Fruit fly (Drosophila melanogaster) whole organism, embryonic: Measurements from ENCODE around the gene RfC4.

Experiments used
- CG11456 ChIP-seq: fragments of 200-800 bp; sonication (Bioruptor generic); IDR thresholded peaks from 3 replicates; pipeline ENCODE4 v1.3.6; 2022; ENCODE audit warnings: missing biosample characterization, missing genetic modification characterization
- CG12219 ChIP-seq: fragments of 200-800 bp; sonication (Bioruptor generic); optimal IDR thresholded peaks from 3 replicates; lab custom pipeline; 2018; ENCODE audit warnings: missing biosample characterization, mild to moderate bottlenecking, missing genetic modification characterization
- CG14441 ChIP-seq: fragments of 200-800 bp; sonication (Bioruptor generic); IDR thresholded peaks from 2 replicates; pipeline ENCODE4 v1.3.6; 2022; ENCODE audit warnings: missing biosample characterization, missing genetic modification characterization
- CG14860 ChIP-seq: fragments of 200-800 bp; sonication (Bioruptor generic); IDR thresholded peaks from 3 replicates; pipeline ENCODE4 v1.3.6; 2022; ENCODE audit warnings: missing biosample characterization, missing genetic modification characterization; ENCODE audit not compliant: partially characterized antibody
- CG15073 ChIP-seq: fragments of 200-800 bp; sonication (Bioruptor generic); optimal IDR thresholded peaks from 2 replicates; lab custom pipeline; 2016; ENCODE audit warnings: missing biosample characterization, missing genetic modification characterization
- CG16813 ChIP-seq: fragments of 200-800 bp; sonication (Bioruptor generic); IDR thresholded peaks from 3 replicates; pipeline ENCODE4 v1.3.6; 2022; ENCODE audit warnings: missing biosample characterization, missing genetic modification characterization; ENCODE audit not compliant: partially characterized antibody
- CG17361 ChIP-seq: fragments of 200-800 bp; sonication (Bioruptor generic); IDR thresholded peaks from 3 replicates; pipeline ENCODE4 v1.3.6; 2022; ENCODE audit warnings: missing biosample characterization, missing genetic modification characterization
- CG17802 ChIP-seq: fragments of 200-800 bp; sonication (Bioruptor generic); optimal IDR thresholded peaks from 2 replicates; lab custom pipeline; 2018; ENCODE audit warnings: missing biosample characterization, mild to moderate bottlenecking, missing genetic modification characterization, moderate library complexity
- CG32767 ChIP-seq: fragments of 200-800 bp; sonication (Bioruptor generic); IDR thresholded peaks from 2 replicates; pipeline ENCODE4 v1.3.6; 2022; ENCODE audit warnings: missing biosample characterization, missing genetic modification characterization
- CG3407 ChIP-seq: fragments of 200-800 bp; sonication (Bioruptor generic); optimal IDR thresholded peaks from 2 replicates; lab custom pipeline; 2018; ENCODE audit warnings: missing biosample characterization, mild to moderate bottlenecking, missing genetic modification characterization
- CG4707 ChIP-seq: fragments of 200-800 bp; sonication (Bioruptor generic); optimal IDR thresholded peaks from 2 replicates; lab custom pipeline; 2018; ENCODE audit warnings: missing biosample characterization, mild to moderate bottlenecking, missing genetic modification characterization, moderate library complexity
- CG5245 ChIP-seq: fragments of 200-800 bp; sonication (Bioruptor generic); optimal IDR thresholded peaks from 3 replicates; lab custom pipeline; 2016; ENCODE audit warnings: missing biosample characterization, missing genetic modification characterization
- CG6689 ChIP-seq: fragments of 200-800 bp; sonication (Bioruptor generic); IDR thresholded peaks from 2 replicates; pipeline ENCODE4 v1.3.6; 2022; ENCODE audit warnings: missing biosample characterization, missing genetic modification characterization
- CG6791 ChIP-seq: fragments of 200-800 bp; sonication (Bioruptor generic); IDR thresholded peaks from 3 replicates; pipeline ENCODE4 v1.3.6; 2022; ENCODE audit warnings: missing biosample characterization, missing genetic modification characterization; ENCODE audit not compliant: partially characterized antibody
- CG8924 ChIP-seq: fragments of 200-800 bp; optimal IDR thresholded peaks from 3 replicates; lab custom pipeline; 2019; ENCODE audit warnings: missing biosample characterization, mild to moderate bottlenecking, missing genetic modification characterization, moderate library complexity
- CG9727 ChIP-seq: fragments of 200-800 bp; sonication (Bioruptor generic); optimal IDR thresholded peaks from 3 replicates; lab custom pipeline; 2017; ENCODE audit warnings: missing biosample characterization, mild to moderate bottlenecking, missing genetic modification characterization
- CG9797 ChIP-seq: fragments of 200-800 bp; sonication (Bioruptor generic); optimal IDR thresholded peaks from 3 replicates; lab custom pipeline; 2018; ENCODE audit warnings: missing biosample characterization, mild to moderate bottlenecking, missing genetic modification characterization
- CG9932 ChIP-seq: fragments of 200-800 bp; sonication (Bioruptor generic); IDR thresholded peaks from 2 replicates; pipeline ENCODE4 v1.3.6; 2022; ENCODE audit warnings: missing biosample characterization, missing genetic modification characterization
- D ChIP-seq, 2 experiments: fragments of 200-800 bp in 1 of 2; fragments of >200 bp in 1 of 2; sonication (Bioruptor generic) in 1 of 2; optimal IDR thresholded peaks; 2 replicates in 1 of 2; 3 replicates in 1 of 2; lab custom pipeline; 2017; ENCODE audit warnings: mild to moderate bottlenecking in 1 of 2, missing biosample characterization in 1 of 2, missing genetic modification characterization in 1 of 2, missing genetic modification reagents in 1 of 2
- D19A ChIP-seq: fragments of 200-800 bp; optimal IDR thresholded peaks from 3 replicates; lab custom pipeline; 2019; ENCODE audit warnings: missing biosample characterization, mild to moderate bottlenecking, missing genetic modification characterization, moderate library complexity
- Dll ChIP-seq: fragments of 200-800 bp; sonication (Bioruptor generic); IDR thresholded peaks from 4 replicates; pipeline ENCODE4 v1.3.6; 2022; ENCODE audit warnings: missing biosample characterization, missing genetic modification characterization; ENCODE audit not compliant: partially characterized antibody
- Ets97D ChIP-seq: fragments of 200-800 bp; sonication (Bioruptor generic); optimal IDR thresholded peaks from 3 replicates; lab custom pipeline; 2016; ENCODE audit warnings: missing biosample characterization, missing genetic modification characterization
- HLH3B ChIP-seq: fragments of 200-800 bp; sonication (Bioruptor generic); IDR thresholded peaks from 2 replicates; pipeline ENCODE4 v1.3.6; 2022; ENCODE audit warnings: missing biosample characterization, missing genetic modification characterization
- HLH4C ChIP-seq: fragments of 200-800 bp; sonication (Bioruptor generic); IDR thresholded peaks from 3 replicates; pipeline ENCODE4 v1.3.6; 2022; ENCODE audit warnings: missing biosample characterization, missing genetic modification characterization; ENCODE audit not compliant: partially characterized antibody
- HmgD ChIP-seq: fragments of 200-800 bp; sonication (Bioruptor generic); optimal IDR thresholded peaks from 3 replicates; lab custom pipeline; 2016; ENCODE audit warnings: missing biosample characterization, missing genetic modification characterization
- Lhr ChIP-seq: fragments of 200-800 bp; sonication (Bioruptor generic); optimal IDR thresholded peaks from 3 replicates; lab custom pipeline; 2017; ENCODE audit warnings: mild to moderate bottlenecking, missing biosample characterization, missing genetic modification reagents, missing genetic modification characterization
- MBD-R2 ChIP-seq: fragments of 200-800 bp; sonication (Bioruptor generic); IDR thresholded peaks from 2 replicates; pipeline ENCODE4 v1.3.6; 2022; ENCODE audit warnings: missing biosample characterization, missing genetic modification characterization
- Scr ChIP-seq: fragments of 200-800 bp; sonication (Bioruptor generic); IDR thresholded peaks from 2 replicates; pipeline ENCODE4 v1.3.6; 2022; ENCODE audit warnings: missing biosample characterization, missing genetic modification characterization; ENCODE audit not compliant: partially characterized antibody
- Spps ChIP-seq: fragments of 200-800 bp; sonication (Bioruptor generic); optimal IDR thresholded peaks from 2 replicates; lab custom pipeline; 2018; ENCODE audit warnings: missing biosample characterization, mild to moderate bottlenecking, missing genetic modification characterization
- abd-A ChIP-seq: fragments of 200-800 bp; sonication (Bioruptor generic); optimal IDR thresholded peaks from 3 replicates; lab custom pipeline; 2019; ENCODE audit warnings: missing biosample characterization, mild to moderate bottlenecking, missing genetic modification characterization, moderate library complexity
- cg ChIP-seq: fragments of 200-800 bp; sonication (Bioruptor generic); optimal IDR thresholded peaks from 3 replicates; lab custom pipeline; 2019; ENCODE audit warnings: missing biosample characterization, mild to moderate bottlenecking, missing genetic modification characterization, moderate library complexity
- crp ChIP-seq, 2 experiments: fragments of 200-800 bp; sonication (Bioruptor generic); optimal IDR thresholded peaks; 2 replicates in 1 of 2; 3 replicates in 1 of 2; lab custom pipeline; 2017; ENCODE audit warnings: missing biosample characterization in 2 of 2, missing genetic modification characterization in 2 of 2, mild to moderate bottlenecking in 1 of 2, moderate library complexity in 1 of 2
- dysf ChIP-seq: fragments of 200-800 bp; sonication (Bioruptor generic); IDR thresholded peaks from 3 replicates; pipeline ENCODE4 v1.3.6; 2022; ENCODE audit warnings: missing biosample characterization, missing genetic modification characterization
- exex ChIP-seq: fragments of 200-800 bp; sonication (Bioruptor generic); optimal IDR thresholded peaks from 4 replicates; lab custom pipeline; 2018; ENCODE audit warnings: missing biosample characterization, mild to moderate bottlenecking, missing genetic modification characterization, moderate library complexity
- gfzf ChIP-seq: fragments of 200-800 bp; sonication (Bioruptor generic); optimal IDR thresholded peaks from 2 replicates; lab custom pipeline; 2016; ENCODE audit warnings: missing biosample characterization, mild to moderate bottlenecking, missing genetic modification characterization, moderate library complexity
- gro ChIP-seq: fragments of 200-800 bp; sonication (Bioruptor generic); optimal IDR thresholded peaks from 2 replicates; lab custom pipeline; 2016; ENCODE audit warnings: missing biosample characterization, missing genetic modification characterization
- insv ChIP-seq, 2 experiments: fragments of 200-800 bp; sonication (Bioruptor generic); optimal IDR thresholded peaks; 3 replicates each; lab custom pipeline; 2016 to 2018; ENCODE audit warnings: missing biosample characterization in 2 of 2, missing genetic modification characterization in 2 of 2
- kay ChIP-seq: fragments of 200-800 bp; sonication (Bioruptor generic); optimal IDR thresholded peaks from 2 replicates; lab custom pipeline; 2016; ENCODE audit warnings: missing biosample characterization, missing genetic modification characterization
- mam ChIP-seq: fragments of 200-800 bp; sonication (Bioruptor generic); optimal IDR thresholded peaks from 3 replicates; lab custom pipeline; 2016; ENCODE audit warnings: missing biosample characterization, missing genetic modification characterization
- mirr ChIP-seq: fragments of 200-800 bp; sonication (Bioruptor generic); optimal IDR thresholded peaks from 3 replicates; lab custom pipeline; 2018; ENCODE audit warnings: missing biosample characterization, mild to moderate bottlenecking, missing genetic modification characterization
- mld ChIP-seq: fragments of 200-800 bp; sonication (Bioruptor generic); IDR thresholded peaks from 3 replicates; pipeline ENCODE4 v1.3.6; 2022; ENCODE audit warnings: missing biosample characterization, missing genetic modification characterization; ENCODE audit not compliant: partially characterized antibody
- nom ChIP-seq: fragments of 200-800 bp; sonication (Bioruptor generic); optimal IDR thresholded peaks from 2 replicates; lab custom pipeline; 2017; ENCODE audit warnings: missing biosample characterization, missing genetic modification characterization, mild to moderate bottlenecking, moderate library complexity, missing genetic modification reagents
- odd ChIP-seq: fragments of 200-800 bp; sonication (Bioruptor generic); optimal IDR thresholded peaks from 2 replicates; lab custom pipeline; 2017; ENCODE audit warnings: missing biosample characterization, mild to moderate bottlenecking, missing genetic modification characterization
- salm ChIP-seq: fragments of 200-800 bp; sonication (Bioruptor generic); optimal IDR thresholded peaks from 2 replicates; lab custom pipeline; 2018; ENCODE audit warnings: missing biosample characterization, mild to moderate bottlenecking, missing genetic modification characterization
- sens ChIP-seq: fragments of 200-800 bp; sonication (Bioruptor generic); peaks from one replicate; lab custom pipeline; 2016; ENCODE audit warnings: missing biosample characterization, missing genetic modification characterization
- sqz ChIP-seq: fragments of 200-800 bp; sonication (Bioruptor generic); optimal IDR thresholded peaks from 3 replicates; lab custom pipeline; 2018; ENCODE audit warnings: missing biosample characterization, mild to moderate bottlenecking, missing genetic modification characterization
- sr ChIP-seq: fragments of 200-800 bp; sonication (Bioruptor generic); IDR thresholded peaks from 3 replicates; pipeline ENCODE4 v1.3.6; 2022; ENCODE audit warnings: missing biosample characterization, missing genetic modification characterization
- stwl ChIP-seq: fragments of 200-800 bp; sonication (Bioruptor generic); optimal IDR thresholded peaks from 3 replicates; lab custom pipeline; 2018; ENCODE audit warnings: missing biosample characterization, mild to moderate bottlenecking, missing genetic modification characterization, moderate library complexity

The RfC4 gene

DNA sequence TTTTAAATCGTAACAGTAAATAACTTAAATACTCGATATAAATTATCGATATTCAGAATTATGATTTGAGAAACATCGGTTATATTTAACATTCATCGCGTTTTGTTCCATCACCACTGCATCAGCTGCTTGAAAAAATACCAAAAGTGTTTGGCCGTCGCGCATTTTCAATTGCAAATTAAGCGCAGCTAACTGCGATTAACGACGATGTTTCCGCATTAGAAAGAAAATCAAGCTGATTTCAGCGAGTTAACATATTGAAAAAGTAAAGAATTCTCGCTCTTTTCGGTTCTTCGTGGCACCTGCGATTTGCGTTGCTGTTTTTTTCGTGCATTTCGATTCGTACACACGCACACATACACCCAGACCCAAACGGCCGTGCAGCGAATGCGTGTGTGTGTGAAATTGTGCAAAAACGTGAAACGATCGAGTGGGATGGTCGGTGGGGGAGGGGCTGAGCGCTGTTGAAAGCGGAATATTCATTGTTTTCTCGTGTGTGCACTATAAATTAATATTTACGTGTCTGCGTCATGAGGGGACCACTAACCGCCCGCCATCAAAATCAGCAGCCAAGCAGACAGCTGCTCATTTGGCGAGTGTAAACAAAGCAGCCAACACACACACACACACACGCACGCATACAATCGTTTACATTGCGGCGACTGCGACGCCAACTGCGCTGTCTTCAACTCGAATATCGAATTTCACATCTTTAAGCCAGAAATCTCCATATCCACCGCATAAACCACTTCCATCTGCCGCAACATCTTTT is 27.6 kb downstream of the RfC4 start, which contains the start of gene Ack (continued):
- TF ChIP-seq CG16813 (GFP tag; lab: Robert Waterston, UW) (peak; percentile 82), CG9727 (GFP tag; lab: Kevin White, UChicago) (no peak), nom (GFP tag; lab: Kevin White, UChicago) (peak; percentile 31), dysf (GFP tag; lab: Robert Waterston, UW) (no peak), CG9932 (GFP tag; lab: Robert Waterston, UW) (peak; percentile 23; the same call in 1 of the 2 replicates), HmgD (GFP tag; lab: Kevin White, UChicago) (no peak), stwl (peak; percentile 35), Lhr (no peak), Ets97D (peak; percentile 22), abd-A (tag; lab: Kevin White, UChicago) (peak; percentile 16), CG14860 (GFP tag; lab: Robert Waterston, UW) (peak; percentile 67), exex (tag; lab: Kevin White, UChicago) (no peak), HLH4C (GFP tag; lab: Robert Waterston, UW) (peak; percentile 73), CG9797 (GFP tag; lab: Kevin White, UChicago) (peak; percentile 42), CG6791 (GFP tag; lab: Robert Waterston, UW) (peak; percentile 73), CG3407 (GFP tag; lab: Kevin White, UChicago) (no peak), HLH3B (no peak; the same call in 1 of the 2 replicates), D19A (tag; lab: Kevin White, UChicago) (no peak), salm (tag; lab: Kevin White, UChicago) (no peak), sqz (GFP tag; lab: Kevin White, UChicago) (peak; percentile 46), CG17802 (tag; lab: Kevin White, UChicago) (no peak), CG12219 (no peak), crp (GFP tag; optimal IDR thresholded peaks at IDR 0.05; lab: Kevin White, UChicago) (peak; percentile 10 to 89), MBD-R2 (GFP tag; lab: Robert Waterston, UW) (peak; percentile 50; the same call in 1 of the 2 replicates), CG5245 (GFP tag; lab: Kevin White, UChicago) (no peak), sens (GFP tag; lab: Kevin White, UChicago) (peak; percentile 90), gfzf (peak; percentile 46), mld (peak; percentile 47), gro (GFP tag; lab: Kevin White, UChicago) (no peak), Scr (peak; percentile 85), insv (GFP tag; optimal IDR thresholded peaks at IDR 0.05; lab: Kevin White, UChicago) (no peak), odd (peak; percentile 45), CG11456 (GFP tag; lab: Robert Waterston, UW) (no peak), CG17361 (no peak), CG8924 (tag; lab: Kevin White, UChicago) (peak; percentile 49), mam (GFP tag; lab: Kevin White, UChicago) (no peak), CG14441 (GFP tag; lab: Robert Waterston, UW) (no peak), Dll (GFP tag; lab: Robert Waterston, UW) (peak; percentile 90), cg (GFP tag; lab: Kevin White, UChicago) (peak; percentile 96), kay (no peak), CG6689 (GFP tag; lab: Robert Waterston, UW) (no peak), Spps (no peak), D (optimal IDR thresholded peaks at IDR 0.05; lab: Kevin White, UChicago) (peak; percentile 58), D (GFP tag; optimal IDR thresholded peaks at IDR 0.05; lab: Kevin White, UChicago) (no peak), mirr (GFP tag; lab: Kevin White, UChicago) (peak; percentile 18), CG32767 (0 out of 2 replicates have a peak, but pooled peaks have one; percentile 34), CG15073 (GFP tag; lab: Kevin White, UChicago) (no peak), CG4707 (GFP tag; lab: Kevin White, UChicago) (no peak), sr (GFP tag; lab: Robert Waterston, UW) (peak; percentile 40; the same call in 1 of the 3 replicates)
